Fruit fly (Drosophila melanogaster) whole organism, embryonic: ENCODE data around the gene CAH1.

Experiments used
- Aef1 ChIP-seq: fragments of 200-800 bp; sonication (Bioruptor generic); IDR thresholded peaks from 3 replicates; pipeline ENCODE4 v1.3.6; 2022; ENCODE audit warnings: missing biosample characterization, missing genetic modification characterization
- Antp ChIP-seq: fragments of 200-800 bp; sonication (Bioruptor generic); optimal IDR thresholded peaks from 3 replicates; lab custom pipeline; 2016; ENCODE audit warnings: missing biosample characterization, missing genetic modification characterization
- Atf6 ChIP-seq: fragments of 200-800 bp; sonication (Bioruptor generic); IDR thresholded peaks from 2 replicates; pipeline ENCODE4 v1.3.6; 2022; ENCODE audit warnings: missing biosample characterization, missing genetic modification characterization
- Bgb ChIP-seq: fragments of 200-800 bp; sonication (Bioruptor generic); IDR thresholded peaks from 2 replicates; pipeline ENCODE4 v1.3.6; 2022; ENCODE audit warnings: missing biosample characterization, missing genetic modification characterization; ENCODE audit not compliant: partially characterized antibody
- Bteb2 ChIP-seq: fragments of 200-800 bp; sonication (Bioruptor generic); optimal IDR thresholded peaks from 2 replicates; lab custom pipeline; 2016; ENCODE audit warnings: missing biosample characterization, missing genetic modification characterization
- C15 ChIP-seq: fragments of 200-800 bp; sonication (Bioruptor generic); IDR thresholded peaks from 3 replicates; pipeline ENCODE4 v1.3.6; 2022; ENCODE audit warnings: missing biosample characterization, missing genetic modification characterization
- CG10654 ChIP-seq: fragments of 200-800 bp; sonication (Bioruptor generic); optimal IDR thresholded peaks from 2 replicates; lab custom pipeline; 2016; ENCODE audit warnings: missing biosample characterization, missing genetic modification characterization
- CG11247 ChIP-seq: fragments of 200-800 bp; sonication (Bioruptor generic); IDR thresholded peaks from 2 replicates; pipeline ENCODE4 v1.3.6; 2022; ENCODE audit warnings: missing biosample characterization, missing genetic modification characterization
- CG12071 ChIP-seq: fragments of 200-800 bp; sonication (Bioruptor generic); optimal IDR thresholded peaks from 3 replicates; lab custom pipeline; 2018; ENCODE audit warnings: missing biosample characterization, mild to moderate bottlenecking, missing genetic modification characterization
- CG12942 ChIP-seq: fragments of 200-800 bp; sonication (Bioruptor generic); optimal IDR thresholded peaks from 3 replicates; lab custom pipeline; 2016; ENCODE audit warnings: missing biosample characterization, missing genetic modification characterization
- CG14710 ChIP-seq: fragments of 200-800 bp; sonication (Bioruptor generic); optimal IDR thresholded peaks from 3 replicates; lab custom pipeline; 2019; ENCODE audit warnings: missing biosample characterization, mild to moderate bottlenecking, missing genetic modification characterization, moderate library complexity
- CG14965 ChIP-seq: fragments of 200-800 bp; sonication (Bioruptor generic); optimal IDR thresholded peaks from 2 replicates; lab custom pipeline; 2016; ENCODE audit warnings: missing biosample characterization, missing genetic modification characterization, borderline replicate concordance
- CG18764 ChIP-seq: fragments of 200-800 bp; sonication (Bioruptor generic); optimal IDR thresholded peaks from 3 replicates; lab custom pipeline; 2016; ENCODE audit warnings: missing biosample characterization, missing genetic modification characterization
- CG2129 ChIP-seq: fragments of 200-800 bp; sonication (Bioruptor generic); IDR thresholded peaks from 2 replicates; pipeline ENCODE4 v1.3.6; 2022; ENCODE audit warnings: missing biosample characterization, missing genetic modification characterization; ENCODE audit not compliant: partially characterized antibody
- CG2202 ChIP-seq: fragments of 200-800 bp; sonication (Bioruptor generic); optimal IDR thresholded peaks from 2 replicates; lab custom pipeline; 2018; ENCODE audit warnings: missing biosample characterization, mild to moderate bottlenecking, missing genetic modification characterization
- CG30403 ChIP-seq: fragments of 200-800 bp; sonication (Bioruptor generic); optimal IDR thresholded peaks from 3 replicates; lab custom pipeline; 2016; ENCODE audit warnings: missing biosample characterization, missing genetic modification characterization
- CG31388 ChIP-seq: fragments of 200-800 bp; sonication (Bioruptor generic); optimal IDR thresholded peaks from 2 replicates; lab custom pipeline; 2016; ENCODE audit warnings: missing biosample characterization, missing genetic modification characterization
- CG32772 ChIP-seq: fragments of 200-800 bp; sonication (Bioruptor generic); IDR thresholded peaks from 2 replicates; pipeline ENCODE4 v1.3.6; 2022; ENCODE audit warnings: missing biosample characterization, missing genetic modification characterization
- CG34422 ChIP-seq: fragments of 200-800 bp; sonication (Bioruptor generic); IDR thresholded peaks from 3 replicates; pipeline ENCODE4 v1.3.6; 2022; ENCODE audit warnings: missing biosample characterization, missing genetic modification characterization
- CG3726 ChIP-seq: fragments of 200-800 bp; sonication (Bioruptor generic); IDR thresholded peaks from 3 replicates; pipeline ENCODE4, ENCODE4 v1.3.6; 2022; ENCODE audit warnings: missing biosample characterization, missing genetic modification characterization
- CG42726 ChIP-seq: fragments of 200-800 bp; sonication (Bioruptor generic); IDR thresholded peaks from 2 replicates; pipeline ENCODE4 v1.3.6; 2022; ENCODE audit warnings: missing biosample characterization, missing genetic modification characterization; ENCODE audit not compliant: partially characterized antibody
- CG4328 ChIP-seq: fragments of 200-800 bp; sonication (Bioruptor generic); optimal IDR thresholded peaks from 3 replicates; lab custom pipeline; 2017; ENCODE audit warnings: missing biosample characterization, missing genetic modification reagents, missing genetic modification characterization
- CG4360 ChIP-seq: fragments of 200-800 bp; sonication (Bioruptor generic); IDR thresholded peaks from 2 replicates; pipeline ENCODE4 v1.3.6; 2022; ENCODE audit warnings: missing biosample characterization, missing genetic modification characterization
- CG4730 ChIP-seq: fragments of 200-800 bp; sonication (Bioruptor generic); IDR thresholded peaks from 2 replicates; pipeline ENCODE4 v1.3.6; 2022; ENCODE audit warnings: missing biosample characterization, missing genetic modification characterization
- CG5245 ChIP-seq: fragments of 200-800 bp; sonication (Bioruptor generic); optimal IDR thresholded peaks from 3 replicates; lab custom pipeline; 2016; ENCODE audit warnings: missing biosample characterization, missing genetic modification characterization
- CG6683 ChIP-seq: fragments of 200-800 bp; sonication (Bioruptor generic); optimal IDR thresholded peaks from 2 replicates; lab custom pipeline; 2017; ENCODE audit warnings: missing biosample characterization, mild to moderate bottlenecking, missing genetic modification characterization, missing genetic modification reagents
- CG9797 ChIP-seq: fragments of 200-800 bp; sonication (Bioruptor generic); optimal IDR thresholded peaks from 3 replicates; lab custom pipeline; 2018; ENCODE audit warnings: missing biosample characterization, mild to moderate bottlenecking, missing genetic modification characterization
- HLH3B ChIP-seq: fragments of 200-800 bp; sonication (Bioruptor generic); IDR thresholded peaks from 2 replicates; pipeline ENCODE4 v1.3.6; 2022; ENCODE audit warnings: missing biosample characterization, missing genetic modification characterization
- Hsf ChIP-seq: fragments of 200-800 bp; sonication (Bioruptor generic); optimal IDR thresholded peaks from 3 replicates; lab custom pipeline; 2016; ENCODE audit warnings: missing biosample characterization, missing genetic modification characterization
- Lhr ChIP-seq: fragments of 200-800 bp; sonication (Bioruptor generic); optimal IDR thresholded peaks from 3 replicates; lab custom pipeline; 2017; ENCODE audit warnings: mild to moderate bottlenecking, missing biosample characterization, missing genetic modification reagents, missing genetic modification characterization
- Mrtf ChIP-seq: fragments of 200-800 bp; sonication (Bioruptor generic); IDR thresholded peaks from 3 replicates; pipeline ENCODE4 v1.3.6; 2022; ENCODE audit warnings: missing biosample characterization, missing genetic modification characterization
- Rx ChIP-seq: fragments of 200-800 bp; sonication (Bioruptor generic); IDR thresholded peaks from 2 replicates; pipeline ENCODE4 v1.3.6; 2022; ENCODE audit warnings: missing biosample characterization, missing genetic modification characterization
- Side ChIP-seq: fragments of 200-800 bp; sonication (Bioruptor generic); optimal IDR thresholded peaks from 2 replicates; lab custom pipeline; 2016; ENCODE audit warnings: missing biosample characterization, missing genetic modification characterization
- aop ChIP-seq: fragments of 200-800 bp; sonication (Bioruptor generic); IDR thresholded peaks from 2 replicates; pipeline ENCODE4 v1.3.6; 2022; ENCODE audit warnings: missing biosample characterization, missing genetic modification characterization
- bab2 ChIP-seq: fragments of 200-800 bp; sonication (Bioruptor generic); optimal IDR thresholded peaks from 2 replicates; lab custom pipeline; 2016; ENCODE audit warnings: missing biosample characterization, missing genetic modification characterization
- corto ChIP-seq: fragments of 200-800 bp; sonication (Bioruptor generic); optimal IDR thresholded peaks from 2 replicates; lab custom pipeline; 2016; ENCODE audit warnings: missing biosample characterization, mild to moderate bottlenecking, missing genetic modification characterization, moderate library complexity
- crol ChIP-seq: fragments of 200-800 bp; sonication (Bioruptor generic); IDR thresholded peaks from 2 replicates; pipeline ENCODE4 v1.3.6; 2022; ENCODE audit warnings: missing biosample characterization, missing genetic modification characterization
- dm ChIP-seq: fragments of 200-800 bp; sonication (Bioruptor generic); optimal IDR thresholded peaks from 3 replicates; lab custom pipeline; 2016; ENCODE audit warnings: missing biosample characterization, missing genetic modification characterization
- dysf ChIP-seq: fragments of 200-800 bp; sonication (Bioruptor generic); IDR thresholded peaks from 3 replicates; pipeline ENCODE4 v1.3.6; 2022; ENCODE audit warnings: missing biosample characterization, missing genetic modification characterization
- ems ChIP-seq: fragments of 200-800 bp; sonication (Bioruptor generic); optimal IDR thresholded peaks from 3 replicates; lab custom pipeline; 2016; ENCODE audit warnings: missing biosample characterization, missing genetic modification characterization
- fd3F ChIP-seq: fragments of 200-800 bp; sonication (Bioruptor generic); optimal IDR thresholded peaks from 2 replicates; lab custom pipeline; 2018; ENCODE audit warnings: missing biosample characterization, mild to moderate bottlenecking, missing genetic modification characterization, moderate library complexity
- fru ChIP-seq: fragments of >200 bp; optimal IDR thresholded peaks from 2 replicates; lab custom pipeline; 2017
- hb ChIP-seq: fragments of 200-800 bp; sonication (Bioruptor generic); IDR thresholded peaks from 3 replicates; pipeline ENCODE4 v1.3.6; 2022; ENCODE audit warnings: missing biosample characterization, missing genetic modification characterization; ENCODE audit not compliant: partially characterized antibody
- insv ChIP-seq, 2 experiments: fragments of 200-800 bp; sonication (Bioruptor generic); optimal IDR thresholded peaks; 3 replicates each; lab custom pipeline; 2016 to 2018; ENCODE audit warnings: missing biosample characterization in 2 of 2, missing genetic modification characterization in 2 of 2
- peb ChIP-seq: fragments of 200-800 bp; sonication (Bioruptor generic); IDR thresholded peaks from 2 replicates; pipeline ENCODE4 v1.3.6; 2022; ENCODE audit warnings: missing biosample characterization, missing genetic modification characterization
- repo ChIP-seq: fragments of 200-800 bp; sonication (Bioruptor generic); optimal IDR thresholded peaks from 2 replicates; lab custom pipeline; 2016; ENCODE audit warnings: missing biosample characterization, missing genetic modification characterization
- stc ChIP-seq: fragments of 200-800 bp; sonication (Bioruptor generic); IDR thresholded peaks from 2 replicates; pipeline ENCODE4 v1.3.6; 2022; ENCODE audit warnings: missing biosample characterization, missing genetic modification characterization
- tna ChIP-seq: fragments of 200-800 bp; sonication (Bioruptor generic); IDR thresholded peaks from 2 replicates; pipeline ENCODE4 v1.3.6; 2022; ENCODE audit warnings: missing biosample characterization, missing genetic modification characterization; ENCODE audit not compliant: partially characterized antibody
- twi ChIP-seq: fragments of 200-800 bp; optimal IDR thresholded peaks from 2 replicates; lab custom pipeline; 2019; ENCODE audit warnings: missing biosample characterization, mild to moderate bottlenecking, missing genetic modification characterization, moderate library complexity
- vfl ChIP-seq: fragments of 200-800 bp; sonication (Bioruptor generic); optimal IDR thresholded peaks from 2 replicates; lab custom pipeline; 2016; ENCODE audit warnings: missing biosample characterization, missing genetic modification characterization
- zen ChIP-seq: fragments of 200-800 bp; sonication (Bioruptor generic); optimal IDR thresholded peaks from 3 replicates; lab custom pipeline; 2018; ENCODE audit warnings: missing biosample characterization, mild to moderate bottlenecking, missing genetic modification characterization, moderate library complexity
- zfh2 ChIP-seq: fragments of 200-800 bp; sonication (Bioruptor generic); optimal IDR thresholded peaks from 2 replicates; lab custom pipeline; 2016; ENCODE audit warnings: missing biosample characterization, missing genetic modification characterization

The CAH1 gene

dm6 chr2L:13778648-13779047, 24.8 kb upstream of the CAH1 start (continued):
- TF ChIP-seq CG12071 (no peak), CG5245 (GFP tag; lab: Kevin White, UChicago) (peak; percentile 19), CG6683 (GFP tag; lab: Kevin White, UChicago) (no peak), twi (tag; lab: Kevin White, UChicago) (no peak), CG18764 (GFP tag; lab: Kevin White, UChicago) (no peak), CG3726 (no peak), CG9797 (no peak), CG12942 (peak; percentile 51), Mrtf (GFP tag; lab: Robert Waterston, UW) (0 out of 3 replicates have a peak, but pooled peaks have one; percentile 34), Lhr (no peak), CG11247 (GFP tag; lab: Robert Waterston, UW) (peak; percentile 47), CG34422 (GFP tag; lab: Robert Waterston, UW) (no peak), vfl (GFP tag; lab: Kevin White, UChicago) (no peak), crol (GFP tag; lab: Robert Waterston, UW) (no peak), repo (peak; percentile 23), CG10654 (peak; percentile 36), CG31388 (no peak), CG2129 (no peak), Hsf (GFP tag; lab: Kevin White, UChicago) (peak; percentile 58), fru (no peak), corto (no peak), CG30403 (GFP tag; lab: Kevin White, UChicago) (peak; percentile 76), zen (tag; lab: Kevin White, UChicago) (no peak), ems (GFP tag; lab: Kevin White, UChicago) (peak; percentile 55), HLH3B (GFP tag; lab: Robert Waterston, UW) (peak; percentile 19; the same call in 1 of the 2 replicates), Aef1 (GFP tag; lab: Robert Waterston, UW) (peak; percentile 59), Atf6 (GFP tag; lab: Robert Waterston, UW) (0 out of 2 replicates have a peak, but pooled peaks have one; percentile 37), C15 (GFP tag; lab: Robert Waterston, UW) (no peak), aop (GFP tag; lab: Robert Waterston, UW) (no peak), insv (GFP tag; optimal IDR thresholded peaks at IDR 0.05; lab: Kevin White, UChicago) (no peak), CG4360 (GFP tag; lab: Robert Waterston, UW) (no peak), tna (GFP tag; lab: Robert Waterston, UW) (no peak), CG4730 (peak; percentile 26; the same call in 1 of the 2 replicates), Antp (GFP tag; lab: Kevin White, UChicago) (peak; percentile 19), dysf (GFP tag; lab: Robert Waterston, UW) (peak; percentile 74), hb (GFP tag; lab: Robert Waterston, UW) (no peak), CG2202 (tag; lab: Kevin White, UChicago) (no peak), zfh2 (peak; percentile 21), Rx (0 out of 2 replicates have a peak, but pooled peaks have one; percentile 13), fd3F (GFP tag; lab: Kevin White, UChicago) (peak; percentile 40), dm (GFP tag; lab: Kevin White, UChicago) (no peak), peb (GFP tag; lab: Robert Waterston, UW) (no peak), Bgb (GFP tag; lab: Robert Waterston, UW) (no peak), CG32772 (GFP tag; lab: Robert Waterston, UW) (no peak), CG14965 (no peak), bab2 (GFP tag; lab: Kevin White, UChicago) (peak; percentile 51), Bteb2 (GFP tag; lab: Kevin White, UChicago) (peak; percentile 52), CG14710 (tag; lab: Kevin White, UChicago) (peak; percentile 1), Side (GFP tag; lab: Kevin White, UChicago) (no peak), stc (GFP tag; lab: Robert Waterston, UW) (peak; percentile 63), CG4328 (GFP tag; lab: Kevin White, UChicago) (no peak), CG42726 (no peak)
